Worm (Caenorhabditis elegans) whole organism, L2 larva: ENCODE results near the gene ubxn-4.

ENCODE experiments used
- C34F6.9 ChIP-seq: fragments of 150-350 bp; optimal IDR thresholded peaks from 2 replicates; lab custom pipeline; 2014; ENCODE audit warnings: missing biosample characterization, missing genetic modification characterization
- F13H6.1 ChIP-seq: sonication (generic microtip); optimal IDR thresholded peaks from 2 replicates; lab custom pipeline; 2016; ENCODE audit warnings: missing genetic modification characterization, missing compliant biosample characterization
- R02D3.7 ChIP-seq: fragments of 150-350 bp; optimal IDR thresholded peaks from 2 replicates; lab custom pipeline; 2014; ENCODE audit warnings: missing biosample characterization, missing genetic modification characterization
- Y55F3AM.14 ChIP-seq: fragments of 200-800 bp; sonication (Bioruptor generic); optimal IDR thresholded peaks from 2 replicates; lab custom pipeline; 2018; ENCODE audit warnings: mild to moderate bottlenecking, missing genetic modification characterization, missing compliant biosample characterization
- aly-2 ChIP-seq: fragments of 150-350 bp; optimal IDR thresholded peaks from 2 replicates; lab custom pipeline; 2014; ENCODE audit warnings: missing biosample characterization, missing genetic modification characterization
- ama-1 ChIP-seq: fragments of 150-350 bp; optimal IDR thresholded peaks from 2 replicates; lab custom pipeline; 2018; ENCODE audit warnings: inconsistent platforms
- blmp-1 ChIP-seq: sonication (generic microtip); optimal IDR thresholded peaks from 2 replicates; lab custom pipeline; 2017; ENCODE audit warnings: missing genetic modification characterization, mild to moderate bottlenecking, missing compliant biosample characterization, antibody characterized with exemption, moderate library complexity; ENCODE audit not compliant: insufficient read depth
- ceh-82 ChIP-seq: fragments of 150-350 bp; optimal IDR thresholded peaks from 2 replicates; lab custom pipeline; 2014; ENCODE audit warnings: missing biosample characterization, missing genetic modification characterization
- crh-2 ChIP-seq: sonication (generic microtip); optimal IDR thresholded peaks from 2 replicates; lab custom pipeline; 2017; ENCODE audit warnings: missing biosample characterization, missing genetic modification characterization
- egl-27 ChIP-seq: sonication (generic microtip); optimal IDR thresholded peaks from 3 replicates; lab custom pipeline; 2017; ENCODE audit warnings: missing biosample characterization, missing genetic modification reagents, missing genetic modification characterization
- elt-1 ChIP-seq: fragments of 150-350 bp; optimal IDR thresholded peaks from 2 replicates; lab custom pipeline; 2014; ENCODE audit warnings: missing biosample characterization, missing genetic modification characterization
- elt-3 ChIP-seq: sonication (generic microtip); optimal IDR thresholded peaks from 2 replicates; lab custom pipeline; 2017; ENCODE audit warnings: missing biosample characterization, missing genetic modification characterization
- fos-1 ChIP-seq: fragments of 150-350 bp; optimal IDR thresholded peaks from 2 replicates; lab custom pipeline; 2014; ENCODE audit warnings: missing biosample characterization, missing genetic modification characterization
- gmeb-1 ChIP-seq: fragments of 150-350 bp; optimal IDR thresholded peaks from 2 replicates; lab custom pipeline; 2014; ENCODE audit warnings: missing biosample characterization, missing genetic modification characterization
- lin-13 ChIP-seq: fragments of 150-350 bp; optimal IDR thresholded peaks from 2 replicates; lab custom pipeline; 2014; ENCODE audit warnings: missing biosample characterization, missing genetic modification reagents, missing genetic modification characterization
- lin-39 ChIP-seq: fragments of 150-350 bp; optimal IDR thresholded peaks from 2 replicates; lab custom pipeline; 2014; ENCODE audit warnings: missing biosample characterization, missing genetic modification reagents, missing genetic modification characterization
- lsy-2 ChIP-seq, 2 experiments: fragments of 150-350 bp in 1 of 2; sonication (generic microtip) in 1 of 2; optimal IDR thresholded peaks; 2 replicates each; lab custom pipeline; 2014 to 2017; ENCODE audit warnings: missing biosample characterization in 2 of 2, missing genetic modification characterization in 2 of 2
- mbf-1 ChIP-seq: sonication (generic microtip); optimal IDR thresholded peaks from 2 replicates; lab custom pipeline; 2017; ENCODE audit warnings: missing biosample characterization, missing genetic modification characterization
- mdl-1 ChIP-seq, 2 experiments: fragments of 150-350 bp in 1 of 2; sonication (generic microtip) in 1 of 2; optimal IDR thresholded peaks; 2 replicates each; lab custom pipeline; 2017; ENCODE audit warnings: missing biosample characterization in 2 of 2, missing genetic modification characterization in 2 of 2
- nhr-10 ChIP-seq: sonication (generic microtip); optimal IDR thresholded peaks from 2 replicates; lab custom pipeline; 2017; ENCODE audit warnings: missing biosample characterization, missing genetic modification characterization
- nhr-11 ChIP-seq: fragments of 150-350 bp; optimal IDR thresholded peaks from 2 replicates; lab custom pipeline; 2014; ENCODE audit warnings: missing biosample characterization, missing genetic modification characterization
- nhr-12 ChIP-seq: fragments of 150-350 bp; optimal IDR thresholded peaks from 2 replicates; lab custom pipeline; 2014; ENCODE audit warnings: missing biosample characterization, missing genetic modification characterization
- nhr-129 ChIP-seq: fragments of 150-350 bp; optimal IDR thresholded peaks from 2 replicates; lab custom pipeline; 2014; ENCODE audit warnings: missing biosample characterization, missing genetic modification characterization
- nhr-25 ChIP-seq: fragments of 150-350 bp; sonication (generic microtip); optimal IDR thresholded peaks from 3 replicates; lab custom pipeline; 2014; ENCODE audit warnings: missing biosample characterization, missing genetic modification characterization
- nhr-77 ChIP-seq: fragments of 150-350 bp; optimal IDR thresholded peaks from 2 replicates; lab custom pipeline; 2014; ENCODE audit warnings: missing biosample characterization, missing genetic modification characterization
- sem-4 ChIP-seq: fragments of 150-350 bp; optimal IDR thresholded peaks from 2 replicates; lab custom pipeline; 2014; ENCODE audit warnings: missing biosample characterization, missing genetic modification reagents, missing genetic modification characterization
- skn-1 ChIP-seq: sonication (generic microtip); optimal IDR thresholded peaks from 2 replicates; lab custom pipeline; 2017; ENCODE audit warnings: missing biosample characterization, missing genetic modification characterization
- sma-3 ChIP-seq: sonication (generic microtip); optimal IDR thresholded peaks from 2 replicates; lab custom pipeline; 2016; ENCODE audit warnings: missing genetic modification reagents, missing genetic modification characterization, missing compliant biosample characterization
- sma-9 ChIP-seq, 2 experiments: fragments of 150-350 bp in 1 of 2; sonication (generic microtip) in 1 of 2; optimal IDR thresholded peaks; 2 replicates each; lab custom pipeline; 2014 to 2016; ENCODE audit warnings: missing genetic modification characterization in 2 of 2, mild to moderate bottlenecking in 1 of 2, missing biosample characterization in 1 of 2, missing compliant biosample characterization in 1 of 2, missing genetic modification reagents in 1 of 2, moderate library complexity in 1 of 2
- unc-39 ChIP-seq: fragments of 150-350 bp; optimal IDR thresholded peaks from 2 replicates; lab custom pipeline; 2014; ENCODE audit warnings: missing biosample characterization, missing genetic modification characterization
- unc-55 ChIP-seq: fragments of 150-350 bp; sonication (generic microtip); optimal IDR thresholded peaks from 3 replicates; lab custom pipeline; 2014; ENCODE audit warnings: missing biosample characterization, missing genetic modification reagents, missing genetic modification characterization
- zag-1 ChIP-seq: fragments of 150-350 bp; optimal IDR thresholded peaks from 2 replicates; lab custom pipeline; 2014; ENCODE audit warnings: missing biosample characterization, missing genetic modification characterization
- ztf-4 ChIP-seq: fragments of 150-350 bp; optimal IDR thresholded peaks from 2 replicates; lab custom pipeline; 2014; ENCODE audit warnings: missing biosample characterization, missing genetic modification characterization

The ubxn-4 gene

DNA sequence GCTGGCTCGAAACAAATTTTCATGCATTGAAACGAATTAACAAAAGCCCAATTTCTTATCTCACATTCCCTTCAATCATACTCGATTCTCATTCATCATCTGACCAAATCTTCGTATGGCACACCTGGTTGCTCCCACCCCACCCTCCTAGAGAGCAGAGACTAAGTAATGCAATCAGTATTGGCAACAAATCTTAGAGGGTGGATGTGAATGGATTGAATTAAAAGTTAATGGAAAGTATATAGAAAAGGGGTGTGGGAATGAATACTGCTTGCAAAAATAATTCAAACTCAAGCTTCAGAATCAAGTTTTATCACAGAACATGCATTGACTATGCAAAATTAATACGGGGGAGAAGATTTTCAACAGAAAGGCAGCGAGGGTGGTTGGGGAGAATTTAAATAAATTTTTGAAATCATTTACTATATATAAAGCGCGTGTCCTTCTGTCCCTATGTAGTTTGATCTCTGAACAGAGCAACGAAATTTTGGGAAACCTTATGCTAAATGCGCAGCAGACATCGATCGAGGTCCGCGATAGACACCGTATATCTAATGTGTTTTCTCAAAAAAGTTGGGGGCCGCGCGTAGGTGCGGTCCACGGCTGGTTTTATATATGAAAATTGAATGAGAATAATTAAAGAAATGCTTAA is 32.5 kb upstream of the ubxn-4 start:
- TF ChIP-seq lin-39 (tag; lab: Kevin White, UChicago) (no peak), crh-2 (no peak), mbf-1 (no peak), aly-2 (tag; lab: Kevin White, UChicago) (no peak), fos-1 (no peak), nhr-77 (tag; lab: Kevin White, UChicago) (no peak), blmp-1 (tag; lab: Kevin White, UChicago) (no peak), unc-55 (GFP tag; lab: Kevin White, UChicago) (no peak)

DNA sequence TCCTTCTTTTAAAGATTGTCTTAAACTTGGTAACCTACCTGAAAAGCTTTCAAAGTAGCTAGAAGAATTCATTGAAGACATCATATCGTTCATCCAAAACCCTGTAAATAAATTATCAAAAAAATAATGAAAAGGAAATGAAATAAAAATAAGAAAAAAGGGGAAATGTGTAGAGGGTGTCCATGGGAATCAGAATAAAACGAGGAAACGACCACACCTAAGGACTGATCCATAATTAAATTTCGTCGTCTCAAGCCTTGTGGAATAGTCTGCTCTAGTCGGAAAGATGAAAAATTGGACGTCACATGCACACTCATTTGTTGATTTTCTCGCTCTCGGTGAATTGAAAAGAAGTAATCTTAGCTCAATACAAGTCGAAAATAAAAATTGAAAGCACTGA is 29.7 kb upstream of the ubxn-4 start, which contains the start of gene ZK1236.9:
ZK1236.9 (minus strand) TSS at position 101 of the 400 bp plus-strand sequence.
- TF ChIP-seq sma-3 (GFP tag; lab: Kevin White, UChicago) (no peak), unc-39 (tag; lab: Kevin White, UChicago) (no peak), zag-1 (tag; lab: Kevin White, UChicago) (no peak), C34F6.9 (tag; lab: Kevin White, UChicago) (no peak), crh-2 (no peak), ztf-4 (tag; lab: Kevin White, UChicago) (no peak), ama-1 (lab: Kevin White, UChicago) (no peak), sma-9 (GFP tag; optimal IDR thresholded peaks at IDR 0.05; lab: Kevin White, UChicago) (no peak), sma-9 (tag; optimal IDR thresholded peaks at IDR 0.05; lab: Kevin White, UChicago) (no peak), nhr-129 (tag; lab: Kevin White, UChicago) (no peak), ceh-82 (tag; lab: Kevin White, UChicago) (no peak), mdl-1 (tag; optimal IDR thresholded peaks at IDR 0.05; lab: Kevin White, UChicago) (no peak), elt-3 (no peak), elt-1 (tag; lab: Kevin White, UChicago) (no peak), nhr-12 (tag; lab: Kevin White, UChicago) (no peak), nhr-77 (tag; lab: Kevin White, UChicago) (no peak), skn-1 (tag; lab: Kevin White, UChicago) (no peak), Y55F3AM.14 (GFP tag; lab: Kevin White, UChicago) (no peak), sem-4 (tag; lab: Kevin White, UChicago) (no peak), aly-2 (tag; lab: Kevin White, UChicago) (no peak)

DNA sequence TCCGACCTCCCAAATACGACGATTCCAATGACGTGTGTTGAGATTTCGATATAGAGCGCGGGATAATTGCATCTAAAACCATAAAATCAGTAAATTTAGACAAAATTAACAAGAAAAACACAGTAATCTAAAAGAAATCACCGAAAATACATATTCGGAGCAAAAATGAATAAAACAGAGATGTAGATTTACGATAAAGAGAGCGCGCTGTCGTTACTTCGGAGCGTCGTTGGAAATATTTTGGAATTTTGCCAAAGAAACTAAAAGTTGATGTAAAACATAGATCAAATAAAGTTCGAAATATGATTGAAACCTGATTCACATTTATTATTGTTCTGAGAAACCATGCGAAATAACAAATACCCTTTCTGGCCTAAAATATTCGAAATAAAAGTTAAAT is 26.8 kb upstream of the ubxn-4 start, which contains the start of gene ZK1236.5:
ZK1236.5 (minus strand) TSS at position 72 of the 400 bp plus-strand sequence.
- TF ChIP-seq R02D3.7 (tag; lab: Kevin White, UChicago) (peak; percentile 90), nhr-129 (tag; lab: Kevin White, UChicago) (peak; percentile 17), unc-55 (GFP tag; lab: Kevin White, UChicago) (peak; percentile 40), crh-2 (peak; percentile 12), gmeb-1 (tag; lab: Kevin White, UChicago) (peak; percentile 30), aly-2 (tag; lab: Kevin White, UChicago) (no peak), lin-13 (GFP tag; lab: Kevin White, UChicago) (peak; percentile 22), lsy-2 (tag; optimal IDR thresholded peaks at IDR 0.05; lab: Kevin White, UChicago) (peak; percentile 3 to 72), C34F6.9 (tag; lab: Kevin White, UChicago) (peak; percentile 58), F13H6.1 (tag; lab: Kevin White, UChicago) (no peak), nhr-25 (tag; lab: Kevin White, UChicago) (peak; percentile 9), mbf-1 (no peak), sma-3 (GFP tag; lab: Kevin White, UChicago) (peak; percentile 3)

DNA sequence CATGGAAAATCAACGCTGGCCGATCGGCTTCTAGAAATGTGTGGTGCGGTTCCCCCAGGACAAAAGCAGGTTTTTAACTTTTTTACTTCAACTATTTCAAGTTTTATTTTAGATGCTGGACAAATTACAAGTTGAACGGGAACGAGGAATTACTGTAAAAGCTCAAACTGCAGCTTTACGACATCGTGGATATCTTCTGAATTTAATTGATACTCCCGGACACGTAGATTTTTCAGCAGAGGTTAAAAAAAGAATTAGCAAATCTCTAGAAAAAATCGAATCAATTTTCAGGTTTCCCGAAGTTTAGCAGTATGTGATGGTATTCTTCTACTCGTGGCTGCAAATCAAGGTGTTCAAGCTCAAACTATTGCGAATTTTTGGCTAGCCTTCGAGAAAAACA is 24.1 kb upstream of the ubxn-4 start:
- TF ChIP-seq C34F6.9 (tag; lab: Kevin White, UChicago) (no peak), gmeb-1 (tag; lab: Kevin White, UChicago) (no peak), nhr-11 (tag; lab: Kevin White, UChicago) (no peak), skn-1 (tag; lab: Kevin White, UChicago) (no peak), fos-1 (no peak), mbf-1 (no peak), egl-27 (tag; lab: Kevin White, UChicago) (no peak), nhr-10 (tag; lab: Kevin White, UChicago) (no peak)
